Fruit fly (Drosophila melanogaster): ENCODE data around the gene Had1.

The Had1 gene

DNA sequence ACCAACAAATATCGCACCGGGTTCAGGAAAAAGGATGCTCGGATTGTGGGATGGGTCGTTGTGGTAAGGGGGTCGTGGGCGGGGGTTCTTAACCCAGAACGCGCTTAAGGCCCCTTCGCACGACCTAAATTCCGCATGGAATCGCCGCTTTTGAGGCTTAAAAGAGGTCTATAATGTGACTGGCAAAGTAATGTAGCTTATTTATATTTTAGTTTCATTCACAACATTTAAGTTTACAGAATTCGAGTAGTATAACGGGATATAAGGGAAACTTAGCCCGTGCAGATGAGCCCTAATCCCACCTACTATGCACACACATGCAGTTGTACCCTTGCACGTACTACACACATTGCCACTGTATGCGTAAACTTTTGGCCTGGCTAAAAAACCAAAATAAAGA, 29.7 kb downstream of the Had1 start (continued):
- TF ChIP-seq CG14965 (GFP tag; optimal IDR thresholded peaks at IDR 0.05; ENCODE audit: borderline replicate concordance), result no peak
- TF ChIP-seq wor (GFP tag; IDR thresholded peaks at IDR 0.05), result peak; percentile 67
- TF ChIP-seq Taf1 (GFP tag; IDR thresholded peaks at IDR 0.05), result peak; percentile 56; the same call in 1 of the 2 replicates
- no peak for TF ChIP-seq Adf1 (GFP tag; IDR thresholded peaks at IDR 0.05)
- TF ChIP-seq Dad (GFP tag; optimal IDR thresholded peaks at IDR 0.05), result peak; percentile 5
- TF ChIP-seq CG10462 (GFP tag; optimal IDR thresholded peaks at IDR 0.05), result peak; percentile 39
- no peak for TF ChIP-seq h (optimal IDR thresholded peaks at IDR 0.05)
- TF ChIP-seq her (GFP tag; optimal IDR thresholded peaks at IDR 0.05), result peak; percentile 16
- TF ChIP-seq CG17568 (GFP tag; optimal IDR thresholded peaks at IDR 0.05), result peak; percentile 86
- TF ChIP-seq Ptx1 (GFP tag; IDR thresholded peaks at IDR 0.05), result peak; percentile 67
- TF ChIP-seq Tbp (GFP tag; optimal IDR thresholded peaks at IDR 0.05), result no peak
- peak; percentile 20 for TF ChIP-seq CG2120 (GFP tag; optimal IDR thresholded peaks at IDR 0.05)
- peak; percentile 79 for TF ChIP-seq zen (tag; optimal IDR thresholded peaks at IDR 0.05)
- peak; percentile 50; the same call in 1 of the 2 replicates for TF ChIP-seq toy (GFP tag; IDR thresholded peaks at IDR 0.05)
- TF ChIP-seq fd3F (GFP tag; optimal IDR thresholded peaks at IDR 0.05), result peak; percentile 72
- TF ChIP-seq D (optimal IDR thresholded peaks at IDR 0.05), result no peak
- TF ChIP-seq D (GFP tag; optimal IDR thresholded peaks at IDR 0.05), result peak; percentile 87
- TF ChIP-seq Usf (GFP tag; optimal IDR thresholded peaks at IDR 0.05), result peak; percentile 71
- TF ChIP-seq CG17612 (GFP tag; IDR thresholded peaks at IDR 0.05), result peak; percentile 47; the same call in 1 of the 2 replicates
- TF ChIP-seq CoRest (tag; optimal IDR thresholded peaks at IDR 0.05), result peak; percentile 80
- TF ChIP-seq row (GFP tag; IDR thresholded peaks at IDR 0.05), result peak; percentile 87
- peak; percentile 57 for TF ChIP-seq CG6654 (GFP tag; optimal IDR thresholded peaks at IDR 0.05)
- peak; percentile 12 for TF ChIP-seq stwl (tag; optimal IDR thresholded peaks at IDR 0.05)
- peak; percentile 76 for TF ChIP-seq CG7372 (GFP tag; IDR thresholded peaks at IDR 0.05)
- TF ChIP-seq Ravus (GFP tag; IDR thresholded peaks at IDR 0.05), result peak; percentile 23
- TF ChIP-seq unc-4 (GFP tag; IDR thresholded peaks at IDR 0.05; ENCODE audit: partially characterized antibody), result no peak
- peak; percentile 92 for TF ChIP-seq CG17829 (tag; optimal IDR thresholded peaks at IDR 0.05)
- peak; percentile 80 for TF ChIP-seq CG9727 (GFP tag; optimal IDR thresholded peaks at IDR 0.05)
- peak; percentile 67 for TF ChIP-seq dati (GFP tag; IDR thresholded peaks at IDR 0.05)
- TF ChIP-seq dimm (GFP tag; IDR thresholded peaks at IDR 0.05), result peak; percentile 66
- TF ChIP-seq danr (GFP tag; IDR thresholded peaks at IDR 0.05), result peak; percentile 72
- no peak for TF ChIP-seq CG4854 (GFP tag; optimal IDR thresholded peaks at IDR 0.05)
- peak; percentile 89 for TF ChIP-seq ranshi (GFP tag; IDR thresholded peaks at IDR 0.05)
- TF ChIP-seq PHDP (tag; optimal IDR thresholded peaks at IDR 0.05), result peak; percentile 87
- peak; percentile 6; the same call in 1 of the 2 replicates for TF ChIP-seq E2f2 (GFP tag; IDR thresholded peaks at IDR 0.05)
- TF ChIP-seq lilli (GFP tag; optimal IDR thresholded peaks at IDR 0.05), result peak; percentile 20
- TF ChIP-seq gcm (GFP tag; optimal IDR thresholded peaks at IDR 0.05), result peak; percentile 84
- peak; percentile 60; the same call in 2 of the 3 replicates for TF ChIP-seq jigr1 (GFP tag; IDR thresholded peaks at IDR 0.05)
- peak; percentile 60 for TF ChIP-seq repo (GFP tag; optimal IDR thresholded peaks at IDR 0.05)
- peak; percentile 85 for TF ChIP-seq kni (GFP tag; optimal IDR thresholded peaks at IDR 0.05)
- TF ChIP-seq B-H2 (GFP tag; optimal IDR thresholded peaks at IDR 0.05), result peak; percentile 83
- TF ChIP-seq nau (GFP tag; optimal IDR thresholded peaks at IDR 0.05), result peak; percentile 74
- TF ChIP-seq CG17361 (GFP tag; IDR thresholded peaks at IDR 0.05), result peak; percentile 59; the same call in 2 of the 3 replicates
- TF ChIP-seq Dbx (GFP tag; IDR thresholded peaks at IDR 0.05), result peak; percentile 53; the same call in 1 of the 3 replicates
- peak; percentile 53 for TF ChIP-seq lbe (GFP tag; optimal IDR thresholded peaks at IDR 0.05)
- peak; percentile 2 for TF ChIP-seq Mes4 (GFP tag; optimal IDR thresholded peaks at IDR 0.05)
- peak; percentile 85 for TF ChIP-seq CG5180 (GFP tag; optimal IDR thresholded peaks at IDR 0.05)
- TF ChIP-seq Dll (GFP tag; IDR thresholded peaks at IDR 0.05; ENCODE audit: partially characterized antibody), result no peak
- no peak for TF ChIP-seq CHES-1-like (GFP tag; optimal IDR thresholded peaks at IDR 0.05)
- TF ChIP-seq Xrp1 (GFP tag; IDR thresholded peaks at IDR 0.05), result peak; percentile 94
- TF ChIP-seq luna (GFP tag; optimal IDR thresholded peaks at IDR 0.05), result no peak
- TF ChIP-seq Fer3 (tag; optimal IDR thresholded peaks at IDR 0.05), result peak; percentile 76

Data from whole organism, embryonic.